Fruit fly (Drosophila melanogaster): ENCODE results near the gene CG46463.

DNA sequence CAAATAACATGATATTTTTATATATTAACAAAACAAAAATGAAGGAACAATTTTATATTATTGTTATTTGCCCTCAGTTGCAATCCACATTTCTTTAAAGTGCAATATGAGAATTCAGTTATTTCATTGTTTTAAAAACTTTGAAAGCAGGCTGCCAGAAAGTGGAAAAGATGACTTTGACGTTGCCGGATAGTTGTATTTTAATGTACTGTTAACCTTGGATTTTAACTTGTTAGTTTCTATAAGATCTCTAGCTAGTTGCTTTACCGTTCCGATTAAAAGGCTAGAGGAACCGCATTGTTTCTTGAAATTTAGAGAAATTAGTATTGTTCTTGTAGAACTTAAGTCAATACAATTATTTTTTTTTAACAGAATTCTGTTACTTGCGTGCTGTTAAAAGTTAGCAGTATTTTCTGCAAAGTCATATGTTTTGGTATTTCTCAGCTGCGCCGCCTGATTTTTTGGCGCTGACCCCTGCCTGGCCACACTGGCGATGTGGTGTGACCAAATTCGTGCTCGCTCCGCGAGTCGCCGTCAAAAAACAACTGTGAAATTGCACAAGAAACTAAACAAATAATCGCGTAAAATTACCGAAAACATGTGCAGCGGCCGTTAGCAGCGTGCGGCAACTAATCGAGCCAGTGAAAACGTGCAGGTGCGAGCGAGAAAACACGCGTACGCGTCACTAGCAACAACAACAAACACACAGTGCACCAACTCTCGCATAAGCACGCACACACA is 54.3 kb downstream of the CG46463 start, which contains the start of gene Eip63E:
- TF ChIP-seq Snoo (tag; optimal IDR thresholded peaks at IDR 0.05) (peak; percentile 28), CG34367 (tag; optimal IDR thresholded peaks at IDR 0.05) (no peak), EcR (GFP tag; optimal IDR thresholded peaks at IDR 0.05) (peak; percentile 31), CG4496 (GFP tag; IDR thresholded peaks at IDR 0.05) (no peak; the same call in 2 of the 3 replicates)
